Worm (Caenorhabditis elegans) whole organism, midembryonic: ENCODE results near the gene hpo-36.

Experiments used
- T22C8.4 ChIP-seq: fragments of 200-800 bp; sonication (Bioruptor generic); IDR thresholded peaks from 2 replicates; pipeline ENCODE4 v1.3.6; 2022; ENCODE audit warnings: missing genetic modification characterization, missing compliant biosample characterization
- cog-1 ChIP-seq: sonication (generic microtip); optimal IDR thresholded peaks from 2 replicates; lab custom pipeline; 2016; ENCODE audit warnings: missing genetic modification characterization, missing compliant biosample characterization
- flt-1 ChIP-seq: fragments of 200-800 bp; sonication (Bioruptor generic); IDR thresholded peaks from 2 replicates; pipeline ENCODE4 v1.3.6; 2022; ENCODE audit warnings: missing genetic modification characterization, missing compliant biosample characterization
- klf-2 ChIP-seq: fragments of 200-800 bp; sonication (Bioruptor generic); conservative IDR thresholded peaks from 2 replicates; pipeline ENCODE4 v1.3.6; 2022; ENCODE audit warnings: missing genetic modification reagents, missing genetic modification characterization, missing compliant biosample characterization
- med-1 ChIP-seq: sonication (generic microtip); optimal IDR thresholded peaks from 2 replicates; lab custom pipeline; 2017; ENCODE audit warnings: missing genetic modification characterization, mild to moderate bottlenecking, missing compliant biosample characterization, antibody characterized with exemption, missing genetic modification reagents; ENCODE audit not compliant: insufficient read depth
- ref-1 ChIP-seq: fragments of 200-800 bp; sonication (Bioruptor generic); conservative IDR thresholded peaks from 2 replicates; pipeline ENCODE4 v1.3.6; 2022; ENCODE audit warnings: missing genetic modification reagents, missing genetic modification characterization, missing compliant biosample characterization
- tab-1 ChIP-seq: fragments of 200-800 bp; sonication (Bioruptor generic); IDR thresholded peaks from 2 replicates; pipeline ENCODE4 v1.3.6; 2022; ENCODE audit warnings: missing genetic modification characterization, missing compliant biosample characterization
- ztf-23 ChIP-seq: fragments of 200-800 bp; sonication (Bioruptor generic); IDR thresholded peaks from 2 replicates; pipeline ENCODE4 v1.3.6; 2022; ENCODE audit warnings: missing genetic modification reagents, missing genetic modification characterization, missing compliant biosample characterization
- ztf-29 ChIP-seq: fragments of 200-800 bp; sonication (Bioruptor generic); IDR thresholded peaks from 2 replicates; pipeline ENCODE4 v1.3.6; 2022; ENCODE audit warnings: missing genetic modification reagents, missing genetic modification characterization, missing compliant biosample characterization

The hpo-36 gene

ce11 chrV:3761829-3762228 is 22.6 kb upstream of the hpo-36 start:
- TF ChIP-seq T22C8.4 (no peak), cog-1 (tag; lab: Kevin White, UChicago) (no peak), ref-1 (GFP tag; lab: Robert Waterston, UW) (no peak), ztf-29 (no peak), tab-1 (GFP tag; lab: Robert Waterston, UW) (no peak), ztf-23 (GFP tag; lab: Robert Waterston, UW) (no peak), flt-1 (no peak), klf-2 (GFP tag; lab: Robert Waterston, UW) (no peak), med-1 (GFP tag; lab: Kevin White, UChicago) (no peak)

ce11 chrV:3760839-3761238 is 21.6 kb upstream of the hpo-36 start, which contains the start of gene oac-55:
TSS of gene oac-55 (plus strand) at chrV:3761139.
- no peak for TF ChIP-seq cog-1 (tag; lab: Kevin White, UChicago)
- no peak for TF ChIP-seq ztf-29
- no peak for TF ChIP-seq tab-1 (GFP tag; lab: Robert Waterston, UW)
- no peak for TF ChIP-seq T22C8.4
- no peak for TF ChIP-seq flt-1
- TF ChIP-seq ztf-23 (GFP tag; lab: Robert Waterston, UW), result no peak
- no peak for TF ChIP-seq ref-1 (GFP tag; lab: Robert Waterston, UW)
- TF ChIP-seq med-1 (GFP tag; lab: Kevin White, UChicago), result no peak
- TF ChIP-seq klf-2 (GFP tag; lab: Robert Waterston, UW), result no peak

- TF ChIP-seq flt-1 (no peak), cog-1 (tag; lab: Kevin White, UChicago) (peak; percentile 38)
These were observed 20.3 kb upstream of the hpo-36 start, which contains the start of gene chk-1 for ce11 chrV:3759419-3759915. TSS of gene chk-1 (minus strand) at chrV:3759469.

DNA sequence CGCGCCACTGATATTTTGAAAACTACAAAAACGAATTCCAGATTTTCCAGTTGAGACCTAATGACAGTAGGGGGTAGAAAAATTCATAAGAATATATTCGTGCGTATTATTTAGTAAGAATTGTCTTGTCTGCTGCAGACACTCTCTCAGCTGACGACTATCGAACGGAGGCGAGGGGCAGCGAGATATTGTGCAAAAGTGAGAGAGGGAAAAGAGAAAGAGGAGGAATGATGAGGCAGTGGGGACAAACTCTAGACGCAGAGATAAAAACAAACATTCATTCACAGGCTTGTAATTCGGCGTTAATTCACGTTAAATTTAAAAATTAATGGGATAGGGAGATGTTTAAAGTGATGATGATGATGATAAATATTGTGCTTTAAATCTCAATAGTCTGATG is 17.7 kb upstream of the hpo-36 start, which contains the start of gene gid-7:
Gene gid-7, minus strand, starts transcription at position 188 of the 400 bp plus-strand sequence.
- TF ChIP-seq klf-2 (GFP tag; lab: Robert Waterston, UW) (no peak), ztf-23 (GFP tag; lab: Robert Waterston, UW) (no peak), ref-1 (GFP tag; lab: Robert Waterston, UW) (no peak), ztf-29 (no peak), tab-1 (GFP tag; lab: Robert Waterston, UW) (no peak), T22C8.4 (no peak), flt-1 (no peak), med-1 (GFP tag; lab: Kevin White, UChicago) (no peak), cog-1 (tag; lab: Kevin White, UChicago) (no peak)

DNA sequence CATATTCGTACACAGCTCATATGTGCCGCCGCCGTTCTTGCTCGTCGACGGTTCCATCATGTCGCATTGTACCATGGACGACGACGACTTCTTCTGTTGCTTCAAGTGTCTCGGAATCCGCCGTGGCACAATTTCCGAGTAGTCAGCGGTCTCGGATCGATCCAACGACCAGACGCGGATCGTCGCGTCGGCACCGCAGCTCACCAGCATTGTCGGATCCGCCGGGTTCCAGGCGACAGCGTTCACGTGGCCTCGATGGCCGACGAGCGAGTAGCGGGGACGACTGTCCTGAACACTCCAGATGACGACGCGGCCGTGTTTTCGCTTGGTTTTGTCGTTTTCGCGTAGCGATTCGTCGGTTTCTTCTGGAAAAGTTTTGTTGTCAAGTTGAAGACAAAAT is 11.1 kb upstream of the hpo-36 start:
- no peak for TF ChIP-seq med-1 (GFP tag; lab: Kevin White, UChicago)
- no peak for TF ChIP-seq cog-1 (tag; lab: Kevin White, UChicago)
- no peak for TF ChIP-seq ref-1 (GFP tag; lab: Robert Waterston, UW)
- no peak for TF ChIP-seq ztf-23 (GFP tag; lab: Robert Waterston, UW)
- TF ChIP-seq T22C8.4, result no peak
- no peak for TF ChIP-seq flt-1
- TF ChIP-seq tab-1 (GFP tag; lab: Robert Waterston, UW), result no peak
- no peak for TF ChIP-seq ztf-29
- no peak for TF ChIP-seq klf-2 (GFP tag; lab: Robert Waterston, UW)

DNA sequence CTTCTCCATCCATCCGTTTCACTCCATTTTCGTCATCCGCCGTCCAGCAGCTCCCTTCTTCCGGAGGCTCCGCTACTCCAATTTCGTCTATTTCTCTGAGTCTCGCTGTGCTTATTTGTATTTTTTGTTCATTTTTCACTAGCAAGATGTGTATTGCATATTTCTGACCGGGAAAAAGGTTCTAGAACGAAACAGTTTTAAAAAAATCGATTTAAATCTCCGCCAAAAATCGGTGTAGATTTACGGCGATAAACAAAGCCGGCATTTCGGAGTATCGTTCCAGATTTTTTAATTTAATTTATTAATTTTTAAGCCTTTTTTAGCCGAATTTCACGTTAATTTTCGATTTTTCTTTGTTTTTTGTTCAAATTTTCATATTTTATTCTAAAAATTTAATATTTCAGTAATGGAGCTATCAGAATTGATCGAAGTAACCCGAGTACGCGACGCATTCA is 4.0 kb upstream of the hpo-36 start, which contains the start of gene mtm-9:
Gene mtm-9, plus strand, starts transcription at position 405 of the 455 bp plus-strand sequence.
- TF ChIP-seq ref-1 (GFP tag; lab: Robert Waterston, UW), result no peak
- no peak for TF ChIP-seq cog-1 (tag; lab: Kevin White, UChicago)
- no peak for TF ChIP-seq med-1 (GFP tag; lab: Kevin White, UChicago)
- no peak for TF ChIP-seq flt-1
- TF ChIP-seq klf-2 (GFP tag; lab: Robert Waterston, UW), result no peak
- TF ChIP-seq T22C8.4, result no peak
- TF ChIP-seq ztf-23 (GFP tag; lab: Robert Waterston, UW), result no peak
- TF ChIP-seq ztf-29, result no peak
- TF ChIP-seq tab-1 (GFP tag; lab: Robert Waterston, UW), result no peak

- TF ChIP-seq flt-1 (no peak), med-1 (GFP tag; lab: Kevin White, UChicago) (no peak), klf-2 (GFP tag; lab: Robert Waterston, UW) (no peak), cog-1 (tag; lab: Kevin White, UChicago) (no peak), ztf-23 (GFP tag; lab: Robert Waterston, UW) (no peak), ref-1 (GFP tag; lab: Robert Waterston, UW) (no peak), T22C8.4 (no peak), ztf-29 (no peak), tab-1 (GFP tag; lab: Robert Waterston, UW) (no peak)
These were observed 793 bp downstream of the hpo-36 start for ce11 chrV:3738409-3738808.

DNA sequence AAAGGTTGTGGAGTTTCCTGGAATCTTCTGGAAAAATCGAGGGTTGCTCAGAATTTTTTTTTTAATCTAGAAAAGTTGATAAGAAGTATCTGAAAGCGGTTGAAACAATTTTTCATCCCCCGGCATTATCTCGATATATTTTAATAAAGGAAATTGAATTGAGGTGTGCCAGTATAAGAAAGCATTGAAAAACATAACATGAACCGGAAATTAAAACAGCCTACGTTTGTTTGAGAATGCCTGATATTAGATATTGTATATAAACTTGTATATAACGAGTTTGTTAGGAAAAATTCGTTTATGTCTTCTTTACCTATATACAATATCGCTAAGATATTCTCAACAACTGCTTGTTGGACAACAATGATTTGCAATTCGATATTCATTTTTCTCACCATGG is 14.4 kb downstream of the hpo-36 start, which contains the start of gene str-30:
Gene str-30, plus strand, starts transcription at position 301 of the 400 bp plus-strand sequence.
- TF ChIP-seq cog-1 (tag; lab: Kevin White, UChicago), result no peak
- TF ChIP-seq ztf-29, result no peak
- no peak for TF ChIP-seq med-1 (GFP tag; lab: Kevin White, UChicago)
- TF ChIP-seq flt-1, result no peak
- no peak for TF ChIP-seq klf-2 (GFP tag; lab: Robert Waterston, UW)
- TF ChIP-seq T22C8.4, result no peak
- no peak for TF ChIP-seq tab-1 (GFP tag; lab: Robert Waterston, UW)
- TF ChIP-seq ztf-23 (GFP tag; lab: Robert Waterston, UW), result no peak
- no peak for TF ChIP-seq ref-1 (GFP tag; lab: Robert Waterston, UW)

DNA sequence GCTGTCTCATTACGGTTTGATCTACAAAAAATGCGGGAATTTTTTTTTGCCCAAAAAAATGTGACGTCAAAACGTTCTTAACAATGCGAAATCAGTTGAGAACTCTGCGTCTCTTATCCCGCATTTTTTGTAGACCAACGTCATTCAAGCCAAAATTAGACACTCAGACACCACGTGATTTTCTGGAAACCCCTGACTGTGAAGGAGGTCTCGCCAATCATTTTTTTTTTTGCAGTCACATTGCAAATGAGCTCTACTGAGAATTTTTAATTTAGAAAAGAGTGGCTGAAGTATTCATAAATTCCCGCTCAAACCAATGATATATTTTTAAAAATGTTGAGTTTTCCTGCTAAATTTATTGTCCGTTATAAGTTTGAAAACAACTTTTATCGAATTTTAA is 20.7 kb downstream of the hpo-36 start:
- TF ChIP-seq ztf-23 (GFP tag; lab: Robert Waterston, UW) (no peak), cog-1 (tag; lab: Kevin White, UChicago) (no peak), tab-1 (GFP tag; lab: Robert Waterston, UW) (no peak), T22C8.4 (no peak), klf-2 (GFP tag; lab: Robert Waterston, UW) (no peak)

DNA sequence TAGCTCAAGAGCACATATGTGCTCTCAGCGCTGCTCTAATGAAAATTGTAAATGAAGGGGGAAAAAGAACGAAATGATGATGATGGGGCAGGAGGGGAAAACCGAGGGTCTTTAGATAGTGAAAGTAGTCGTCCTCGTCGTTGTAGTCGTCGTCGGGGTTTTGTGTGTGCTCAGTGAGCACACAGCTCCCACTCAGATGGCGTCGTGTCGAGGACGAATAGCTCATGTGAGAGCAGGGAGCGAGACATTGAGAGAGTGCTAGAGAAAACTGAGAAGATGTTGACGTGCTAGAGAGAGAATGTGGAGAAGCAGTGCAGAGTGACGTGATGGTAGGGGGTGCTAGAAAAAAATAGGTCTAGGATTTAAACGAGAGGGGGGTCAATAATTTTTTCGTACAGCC is 21.5 kb downstream of the hpo-36 start:
- no peak for TF ChIP-seq ztf-29
- no peak for TF ChIP-seq klf-2 (GFP tag; lab: Robert Waterston, UW)
- TF ChIP-seq ref-1 (GFP tag; lab: Robert Waterston, UW), result no peak
- no peak for TF ChIP-seq T22C8.4
- no peak for TF ChIP-seq flt-1
- no peak for TF ChIP-seq ztf-23 (GFP tag; lab: Robert Waterston, UW)
- TF ChIP-seq med-1 (GFP tag; lab: Kevin White, UChicago), result no peak
- no peak for TF ChIP-seq cog-1 (tag; lab: Kevin White, UChicago)
- no peak for TF ChIP-seq tab-1 (GFP tag; lab: Robert Waterston, UW)
